Worm (Caenorhabditis elegans): ENCODE data around the gene mev-1.

The mev-1 gene

DNA sequence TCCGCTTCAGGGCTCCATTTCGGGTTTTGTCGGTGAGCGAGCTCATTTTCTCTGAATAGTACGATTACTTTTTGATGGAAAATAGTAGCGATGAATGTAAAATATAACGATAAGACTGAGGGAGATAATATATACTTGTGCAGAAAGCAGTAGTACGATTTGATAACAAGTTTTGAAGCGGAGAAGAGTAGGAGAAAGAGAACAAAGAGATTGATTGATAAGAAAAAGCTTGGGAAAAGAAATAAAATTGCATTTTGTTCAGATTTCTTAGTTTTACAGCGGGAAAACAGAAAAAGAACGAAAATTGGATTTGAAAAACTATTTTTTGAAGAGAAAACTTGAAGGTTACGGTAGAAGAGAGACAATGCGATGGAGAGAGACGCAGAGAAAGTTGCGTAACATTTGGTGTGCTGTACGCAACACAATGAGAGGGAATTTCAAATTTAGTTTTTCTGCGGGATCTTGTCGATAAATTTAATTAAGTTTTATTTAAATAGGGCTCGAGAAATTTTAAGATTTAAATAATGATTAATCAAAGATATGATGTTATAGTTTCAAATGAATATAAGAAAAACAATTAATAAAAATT lies 23.6 kb downstream of the mev-1 start, which contains the start of gene umps-1:
Gene umps-1, minus strand, starts transcription at position 51 of the 589 bp plus-strand sequence.
- TF ChIP-seq C17E4.6 (GFP tag; IDR thresholded peaks at IDR 0.05) (no peak), snpc-1.3 (tag; optimal IDR thresholded peaks at IDR 0.05; ENCODE audit: insufficient read depth) (peak; percentile 35), attf-5 (GFP tag; optimal IDR thresholded peaks at IDR 0.05) (peak; percentile 24), dpl-1 (GFP tag; optimal IDR thresholded peaks at IDR 0.05) (peak; percentile 70), cebp-1 (GFP tag; IDR thresholded peaks at IDR 0.05) (no peak), cebp-1 (tag; optimal IDR thresholded peaks at IDR 0.05) (peak; percentile 76), ceh-27 (GFP tag; optimal IDR thresholded peaks at IDR 0.05) (peak; percentile 38), F52B5.7 (tag; optimal IDR thresholded peaks at IDR 0.05) (no peak), madf-6 (GFP tag; IDR thresholded peaks at IDR 0.05) (peak; percentile 65), lin-35 (GFP tag; optimal IDR thresholded peaks at IDR 0.05) (peak in 2 of 3 experiments; percentile 10 to 93), ztf-26 (tag; optimal IDR thresholded peaks at IDR 0.05) (no peak), tbx-9 (tag; optimal IDR thresholded peaks at IDR 0.05; ENCODE audit: borderline replicate concordance) (no peak), lin-54 (GFP tag; optimal IDR thresholded peaks at IDR 0.05) (peak; percentile 95), F49E8.2 (tag; optimal IDR thresholded peaks at IDR 0.05; ENCODE audit: insufficient read depth) (peak; percentile 47), F39B2.1 (GFP tag; IDR thresholded peaks at IDR 0.05) (no peak), K12H6.12 (tag; optimal IDR thresholded peaks at IDR 0.05) (no peak), ztf-25 (GFP tag; IDR thresholded peaks at IDR 0.05) (no peak), snpc-4 (GFP tag; optimal IDR thresholded peaks at IDR 0.05) (no peak), snpc-4 (tag; optimal IDR thresholded peaks at IDR 0.05) (peak in 1 of 4 experiments; percentile 28), F33H1.4 (GFP tag; IDR thresholded peaks at IDR 0.05) (peak; percentile 46; the same call in 1 of the 2 replicates), hmg-1.2 (GFP tag; IDR thresholded peaks at IDR 0.05) (peak; percentile 99), let-607 (tag; optimal IDR thresholded peaks at IDR 0.05) (peak in 1 of 2 experiments; percentile 18), lsl-1 (GFP tag; optimal IDR thresholded peaks at IDR 0.05) (peak; percentile 77), D2030.7 (GFP tag; IDR thresholded peaks at IDR 0.05) (0 out of 2 replicates have a peak, but pooled peaks have one; percentile 28), efl-1 (GFP tag; optimal IDR thresholded peaks at IDR 0.05) (peak; percentile 83), lin-40 (tag; optimal IDR thresholded peaks at IDR 0.05) (peak; percentile 38), mcd-1 (GFP tag; IDR thresholded peaks at IDR 0.05) (peak; percentile 70), F57C9.4 (tag; optimal IDR thresholded peaks at IDR 0.05) (no peak), tlf-1 (GFP tag; optimal IDR thresholded peaks at IDR 0.05) (peak; percentile 23), ekl-4 (GFP tag; IDR thresholded peaks at IDR 0.05) (0 out of 2 replicates have a peak, but pooled peaks have one; percentile 29)

DNA sequence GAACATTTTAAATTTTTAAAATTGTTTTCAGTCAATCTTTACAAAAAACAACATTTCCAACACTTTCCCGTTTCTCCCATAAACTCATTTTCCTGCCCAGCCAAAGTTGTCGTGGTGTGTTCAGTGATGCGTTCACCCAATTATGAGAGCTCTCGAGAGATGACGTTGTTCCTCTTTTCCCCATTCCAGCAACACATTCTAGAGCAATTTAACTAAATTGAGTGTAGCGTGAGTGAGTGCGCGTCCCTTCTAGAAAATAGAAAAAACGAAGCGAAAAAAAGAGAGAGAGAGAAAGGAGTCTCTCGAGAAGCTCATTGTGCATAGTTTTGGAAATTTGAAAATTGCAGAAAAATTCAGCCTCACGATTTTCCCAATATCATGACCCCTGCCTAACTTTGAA lies 24.7 kb downstream of the mev-1 start:
- TF ChIP-seq lir-1 (GFP tag; conservative IDR thresholded peaks at IDR 0.05) (no peak), ceh-27 (GFP tag; optimal IDR thresholded peaks at IDR 0.05) (peak; percentile 35)

DNA sequence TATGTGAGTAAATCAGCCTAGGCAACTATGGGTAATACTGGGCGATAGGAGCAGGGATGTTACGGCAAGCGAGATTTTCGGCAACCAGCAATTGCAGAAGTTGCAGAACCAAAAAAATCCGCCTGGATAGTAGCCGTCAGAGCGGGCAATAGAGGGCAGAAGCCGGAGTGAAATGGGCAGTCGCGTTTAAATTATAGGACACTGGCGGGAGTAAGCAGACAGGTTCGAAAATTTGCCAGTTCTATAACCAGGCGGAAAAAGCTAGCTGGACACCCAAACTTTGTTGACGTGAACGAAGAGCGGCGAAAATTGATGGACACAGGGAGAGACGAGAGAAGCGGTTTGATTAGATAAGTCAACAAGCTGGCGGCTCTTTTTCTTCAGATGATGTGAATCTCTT lies 25.8 kb downstream of the mev-1 start:
- TF ChIP-seq madf-6 (GFP tag; IDR thresholded peaks at IDR 0.05) (no peak), F52B5.7 (tag; optimal IDR thresholded peaks at IDR 0.05) (no peak), ztf-22 (GFP tag; optimal IDR thresholded peaks at IDR 0.05) (no peak), unc-130 (GFP tag; optimal IDR thresholded peaks at IDR 0.05) (no peak)

DNA sequence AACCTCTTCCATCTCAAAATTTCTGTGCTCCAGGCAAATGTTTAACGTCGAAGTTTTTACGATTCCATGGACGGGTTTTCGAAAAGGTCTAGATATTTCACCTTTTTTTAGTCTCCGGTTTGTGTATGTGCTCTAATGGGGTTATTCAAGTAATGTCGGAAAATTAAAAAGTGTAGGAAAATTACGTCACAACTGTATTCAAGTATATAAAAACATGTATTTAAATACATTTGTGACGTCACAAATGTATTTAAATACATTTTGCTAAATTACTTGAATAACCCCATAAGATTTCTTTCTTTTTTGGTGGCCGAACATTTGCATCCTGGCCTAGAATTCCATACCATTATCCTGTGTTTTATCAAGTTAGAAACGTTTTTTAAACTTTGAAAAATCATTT lies 27.4 kb downstream of the mev-1 start:
- TF ChIP-seq nfya-1 (tag; optimal IDR thresholded peaks at IDR 0.05; ENCODE audit: borderline replicate concordance, insufficient read depth): no peak

All from whole organism, young adult.